Fruit fly (Drosophila melanogaster) whole organism, adult: ENCODE results near the gene CG5934.

Source experiments
- CG11617 ChIP-seq: fragments of 200-800 bp; sonication (Bioruptor generic); optimal IDR thresholded peaks from 2 replicates; lab custom pipeline; 2017; ENCODE audit warnings: mild to moderate bottlenecking, missing biosample characterization, missing genetic modification reagents, missing genetic modification characterization
- CG12768 ChIP-seq: fragments of 200-800 bp; sonication (Bioruptor generic); optimal IDR thresholded peaks from 2 replicates; lab custom pipeline; 2017; ENCODE audit warnings: missing biosample characterization, missing genetic modification characterization, mild to moderate bottlenecking, moderate library complexity, missing genetic modification reagents
- CG1620 ChIP-seq: fragments of 200-800 bp; sonication (Bioruptor generic); optimal IDR thresholded peaks from 2 replicates; lab custom pipeline; 2016; ENCODE audit warnings: missing biosample characterization, missing genetic modification characterization
- CG33017 ChIP-seq: fragments of 200-800 bp; sonication (Bioruptor generic); optimal IDR thresholded peaks from 2 replicates; lab custom pipeline; 2018; ENCODE audit warnings: missing biosample characterization, mild to moderate bottlenecking, missing genetic modification characterization, moderate library complexity
- CG5204 ChIP-seq: fragments of 200-800 bp; sonication (Bioruptor generic); optimal IDR thresholded peaks from 2 replicates; lab custom pipeline; 2016; ENCODE audit warnings: missing biosample characterization, missing genetic modification characterization
- CG7101 ChIP-seq: fragments of 200-800 bp; sonication (Bioruptor generic); optimal IDR thresholded peaks from 2 replicates; lab custom pipeline; 2018; ENCODE audit warnings: missing biosample characterization, mild to moderate bottlenecking, missing genetic modification characterization, moderate library complexity
- Hr96 ChIP-seq: fragments of 200-800 bp; sonication (Bioruptor generic); optimal IDR thresholded peaks from 2 replicates; lab custom pipeline; 2016; ENCODE audit warnings: missing biosample characterization, missing genetic modification characterization
- Mnt ChIP-seq: fragments of 200-800 bp; sonication (Bioruptor generic); optimal IDR thresholded peaks from 2 replicates; lab custom pipeline; 2016; ENCODE audit warnings: missing biosample characterization, mild to moderate bottlenecking, missing genetic modification characterization
- bab1 ChIP-seq: fragments of 200-800 bp; sonication (Bioruptor generic); optimal IDR thresholded peaks from 3 replicates; lab custom pipeline; 2019; ENCODE audit warnings: missing biosample characterization, mild to moderate bottlenecking, missing genetic modification characterization, moderate library complexity
- kay ChIP-seq: fragments of 200-800 bp; sonication (Bioruptor generic); peaks from one replicate; lab custom pipeline; 2016; ENCODE audit warnings: missing biosample characterization, missing genetic modification characterization, borderline replicate concordance
- ovo ChIP-seq: fragments of 200-800 bp; sonication (Bioruptor generic); optimal IDR thresholded peaks from 2 replicates; lab custom pipeline; 2016; ENCODE audit warnings: missing biosample characterization, missing genetic modification characterization
- pad ChIP-seq: fragments of 200-800 bp; sonication (Bioruptor generic); optimal IDR thresholded peaks from 3 replicates; lab custom pipeline; 2017; ENCODE audit warnings: missing biosample characterization, missing genetic modification characterization, mild to moderate bottlenecking, moderate library complexity, missing genetic modification reagents
- toe ChIP-seq: fragments of 200-800 bp; sonication (Bioruptor generic); optimal IDR thresholded peaks from 2 replicates; lab custom pipeline; 2016; ENCODE audit warnings: missing biosample characterization, missing genetic modification characterization

DNA sequence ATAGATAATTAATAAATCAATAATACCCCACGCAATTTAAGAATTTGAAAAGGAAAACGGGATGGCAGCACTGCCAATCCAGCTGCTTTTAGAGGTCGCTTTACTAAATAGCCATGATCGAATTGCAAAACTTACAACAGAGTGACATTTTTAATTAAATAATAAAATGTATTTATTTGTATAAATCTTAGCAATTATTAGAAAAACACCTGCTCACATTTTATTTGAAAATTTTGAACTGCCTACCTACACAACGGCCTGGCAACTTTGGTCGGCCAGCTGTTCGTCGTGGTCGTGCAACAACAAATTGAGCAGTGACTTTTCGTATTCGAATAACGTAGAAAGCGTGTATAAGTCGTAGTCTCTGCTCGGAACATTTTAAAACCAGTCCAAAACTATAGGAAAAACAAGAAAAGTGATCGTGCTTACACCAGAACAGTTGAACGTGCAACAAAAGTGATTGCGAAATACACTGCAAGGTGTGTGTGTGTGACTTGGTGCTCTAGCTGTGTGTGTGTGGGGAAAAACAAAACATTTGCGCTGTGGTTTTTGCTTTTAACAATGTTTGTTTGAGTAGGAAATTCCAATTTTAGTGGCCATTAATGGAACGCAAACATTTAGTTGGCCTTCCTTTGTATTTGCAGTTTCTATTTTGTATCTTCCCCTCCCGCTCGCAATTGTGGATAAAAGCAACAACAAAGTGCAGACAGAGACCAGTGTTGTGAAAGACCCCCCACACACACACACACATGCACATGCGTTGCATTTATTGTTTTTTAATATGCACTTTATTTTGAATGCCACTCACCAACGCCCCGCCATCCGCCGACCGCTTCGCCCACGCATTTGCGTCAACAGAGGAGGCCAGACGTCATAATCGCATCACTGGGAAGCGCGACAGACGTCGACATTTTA is 1.3 kb downstream of the CG5934 start, which contains the start of gene CG5938:
- TF ChIP-seq kay (GFP tag; lab: Kevin White, UChicago) (no peak), CG1620 (GFP tag; lab: Kevin White, UChicago) (no peak), Mnt (GFP tag; lab: Kevin White, UChicago) (peak; percentile 40), CG12768 (GFP tag; lab: Kevin White, UChicago) (peak; percentile 72), CG11617 (GFP tag; lab: Kevin White, UChicago) (peak; percentile 36), pad (peak; percentile 64), CG5204 (GFP tag; lab: Kevin White, UChicago) (no peak), bab1 (GFP tag; lab: Kevin White, UChicago) (no peak), ovo (GFP tag; lab: Kevin White, UChicago) (peak; percentile 20), Hr96 (no peak), toe (GFP tag; lab: Kevin White, UChicago) (peak; percentile 36), CG33017 (tag; lab: Kevin White, UChicago) (peak; percentile 12), CG7101 (tag; lab: Kevin White, UChicago) (peak; percentile 22)
